Fruit fly (Drosophila melanogaster) whole organism, prepupa: ENCODE data around the gene CG32638.

Experiments used
- CG6163 ChIP-seq: fragments of 200-800 bp; sonication (Bioruptor generic); IDR thresholded peaks from 3 replicates; pipeline ENCODE4 v1.3.6; 2022; ENCODE audit warnings: missing biosample characterization, missing genetic modification characterization
- CG6276 ChIP-seq: fragments of 200-800 bp; sonication (Bioruptor generic); optimal IDR thresholded peaks from 2 replicates; lab custom pipeline; 2017; ENCODE audit warnings: missing biosample characterization, mild to moderate bottlenecking, missing genetic modification characterization
- CG8319 ChIP-seq: fragments of 200-800 bp; sonication (Bioruptor generic); optimal IDR thresholded peaks from 3 replicates; lab custom pipeline; 2016; ENCODE audit warnings: missing biosample characterization, missing genetic modification characterization

DNA sequence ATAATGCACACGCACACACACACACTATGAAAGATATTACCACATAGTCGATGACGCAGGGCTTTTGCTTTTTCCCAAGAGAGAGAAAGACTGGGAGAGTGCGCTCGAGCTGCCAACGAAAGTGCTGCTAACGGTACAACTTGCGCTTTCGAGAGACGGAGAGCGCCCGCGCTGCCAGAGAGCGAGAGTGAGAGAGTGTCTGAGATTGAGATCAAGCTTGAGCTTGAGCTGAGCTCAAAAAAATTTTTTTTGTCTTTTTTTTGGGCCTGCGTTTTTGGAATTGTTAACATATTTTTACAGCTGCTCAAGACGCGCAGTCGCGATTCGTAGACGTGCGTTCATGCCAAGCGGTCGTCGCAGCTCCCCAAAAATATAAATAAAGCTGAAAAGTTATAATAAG lies 10.3 kb upstream of the CG32638 start, which contains the start of gene CG32645:
- TF ChIP-seq CG6163 (GFP tag; lab: Robert Waterston, UW) (0 out of 3 replicates have a peak, but pooled peaks have one; percentile 30), CG8319 (no peak), CG6276 (GFP tag; lab: Kevin White, UChicago) (peak; percentile 48)
